Worm (Caenorhabditis elegans) whole organism, L2 larva: Measurements from ENCODE around the gene erd-2.1.
A peak's percentile ranks its signal among the peaks of the same experiment; 100 is the strongest.

ENCODE experiments used
- C34F6.9 ChIP-seq: fragments of 150-350 bp; optimal IDR thresholded peaks from 2 replicates; lab custom pipeline; 2014; ENCODE audit warnings: missing biosample characterization, missing genetic modification characterization
- F13H6.1 ChIP-seq: sonication (generic microtip); optimal IDR thresholded peaks from 2 replicates; lab custom pipeline; 2016; ENCODE audit warnings: missing genetic modification characterization, missing compliant biosample characterization
- R02D3.7 ChIP-seq: fragments of 150-350 bp; optimal IDR thresholded peaks from 2 replicates; lab custom pipeline; 2014; ENCODE audit warnings: missing biosample characterization, missing genetic modification characterization
- Y55F3AM.14 ChIP-seq: fragments of 200-800 bp; sonication (Bioruptor generic); optimal IDR thresholded peaks from 2 replicates; lab custom pipeline; 2018; ENCODE audit warnings: mild to moderate bottlenecking, missing genetic modification characterization, missing compliant biosample characterization
- ZK546.5 ChIP-seq: sonication (generic microtip); optimal IDR thresholded peaks from 2 replicates; lab custom pipeline; 2017; ENCODE audit warnings: missing biosample characterization, missing genetic modification characterization
- alr-1 ChIP-seq: fragments of 150-350 bp; optimal IDR thresholded peaks from 2 replicates; lab custom pipeline; 2014; ENCODE audit warnings: missing biosample characterization, missing genetic modification characterization
- aly-2 ChIP-seq: fragments of 150-350 bp; optimal IDR thresholded peaks from 2 replicates; lab custom pipeline; 2014; ENCODE audit warnings: missing biosample characterization, missing genetic modification characterization
- ama-1 ChIP-seq: fragments of 150-350 bp; optimal IDR thresholded peaks from 2 replicates; lab custom pipeline; 2018; ENCODE audit warnings: inconsistent platforms
- blmp-1 ChIP-seq: sonication (generic microtip); optimal IDR thresholded peaks from 2 replicates; lab custom pipeline; 2017; ENCODE audit warnings: missing genetic modification characterization, mild to moderate bottlenecking, missing compliant biosample characterization, antibody characterized with exemption, moderate library complexity; ENCODE audit not compliant: insufficient read depth
- ceh-16 ChIP-seq: fragments of 150-350 bp; optimal IDR thresholded peaks from 2 replicates; lab custom pipeline; 2014; ENCODE audit warnings: missing biosample characterization, missing genetic modification characterization
- ceh-82 ChIP-seq: fragments of 150-350 bp; optimal IDR thresholded peaks from 2 replicates; lab custom pipeline; 2014; ENCODE audit warnings: missing biosample characterization, missing genetic modification characterization
- crh-2 ChIP-seq: sonication (generic microtip); optimal IDR thresholded peaks from 2 replicates; lab custom pipeline; 2017; ENCODE audit warnings: missing biosample characterization, missing genetic modification characterization
- dmd-4 ChIP-seq: sonication (generic microtip); optimal IDR thresholded peaks from 2 replicates; lab custom pipeline; 2017; ENCODE audit warnings: missing biosample characterization, missing genetic modification characterization
- egl-27 ChIP-seq: sonication (generic microtip); optimal IDR thresholded peaks from 3 replicates; lab custom pipeline; 2017; ENCODE audit warnings: missing biosample characterization, missing genetic modification reagents, missing genetic modification characterization
- elt-1 ChIP-seq: fragments of 150-350 bp; optimal IDR thresholded peaks from 2 replicates; lab custom pipeline; 2014; ENCODE audit warnings: missing biosample characterization, missing genetic modification characterization
- elt-3 ChIP-seq: sonication (generic microtip); optimal IDR thresholded peaks from 2 replicates; lab custom pipeline; 2017; ENCODE audit warnings: missing biosample characterization, missing genetic modification characterization
- fos-1 ChIP-seq: fragments of 150-350 bp; optimal IDR thresholded peaks from 2 replicates; lab custom pipeline; 2014; ENCODE audit warnings: missing biosample characterization, missing genetic modification characterization
- gmeb-1 ChIP-seq: fragments of 150-350 bp; optimal IDR thresholded peaks from 2 replicates; lab custom pipeline; 2014; ENCODE audit warnings: missing biosample characterization, missing genetic modification characterization
- lin-11 ChIP-seq: fragments of 150-350 bp; sonication (generic microtip); optimal IDR thresholded peaks from 2 replicates; lab custom pipeline; 2014; ENCODE audit warnings: missing biosample characterization, missing genetic modification characterization, inconsistent platforms, mixed read lengths
- lin-13 ChIP-seq: fragments of 150-350 bp; optimal IDR thresholded peaks from 2 replicates; lab custom pipeline; 2014; ENCODE audit warnings: missing biosample characterization, missing genetic modification reagents, missing genetic modification characterization
- lin-39 ChIP-seq: fragments of 150-350 bp; optimal IDR thresholded peaks from 2 replicates; lab custom pipeline; 2014; ENCODE audit warnings: missing biosample characterization, missing genetic modification reagents, missing genetic modification characterization
- lsy-2 ChIP-seq, 2 experiments: fragments of 150-350 bp in 1 of 2; sonication (generic microtip) in 1 of 2; optimal IDR thresholded peaks; 2 replicates each; lab custom pipeline; 2014 to 2017; ENCODE audit warnings: missing biosample characterization in 2 of 2, missing genetic modification characterization in 2 of 2
- mab-5 ChIP-seq: fragments of 150-350 bp; optimal IDR thresholded peaks from 2 replicates; lab custom pipeline; 2014; ENCODE audit warnings: missing biosample characterization, missing genetic modification characterization
- mbf-1 ChIP-seq: sonication (generic microtip); optimal IDR thresholded peaks from 2 replicates; lab custom pipeline; 2017; ENCODE audit warnings: missing biosample characterization, missing genetic modification characterization
- mdl-1 ChIP-seq, 2 experiments: fragments of 150-350 bp in 1 of 2; sonication (generic microtip) in 1 of 2; optimal IDR thresholded peaks; 2 replicates each; lab custom pipeline; 2017; ENCODE audit warnings: missing biosample characterization in 2 of 2, missing genetic modification characterization in 2 of 2
- nhr-10 ChIP-seq: sonication (generic microtip); optimal IDR thresholded peaks from 2 replicates; lab custom pipeline; 2017; ENCODE audit warnings: missing biosample characterization, missing genetic modification characterization
- nhr-11 ChIP-seq: fragments of 150-350 bp; optimal IDR thresholded peaks from 2 replicates; lab custom pipeline; 2014; ENCODE audit warnings: missing biosample characterization, missing genetic modification characterization
- nhr-12 ChIP-seq: fragments of 150-350 bp; optimal IDR thresholded peaks from 2 replicates; lab custom pipeline; 2014; ENCODE audit warnings: missing biosample characterization, missing genetic modification characterization
- nhr-129 ChIP-seq: fragments of 150-350 bp; optimal IDR thresholded peaks from 2 replicates; lab custom pipeline; 2014; ENCODE audit warnings: missing biosample characterization, missing genetic modification characterization
- nhr-21 ChIP-seq: fragments of 150-350 bp; optimal IDR thresholded peaks from 2 replicates; lab custom pipeline; 2014; ENCODE audit warnings: missing biosample characterization, missing genetic modification characterization
- nhr-23 ChIP-seq: fragments of 150-350 bp; optimal IDR thresholded peaks from 2 replicates; lab custom pipeline; 2014; ENCODE audit warnings: missing biosample characterization, missing genetic modification reagents, missing genetic modification characterization
- nhr-237 ChIP-seq: fragments of 150-350 bp; optimal IDR thresholded peaks from 2 replicates; lab custom pipeline; 2014; ENCODE audit warnings: missing biosample characterization, missing genetic modification characterization
- nhr-25 ChIP-seq: fragments of 150-350 bp; sonication (generic microtip); optimal IDR thresholded peaks from 3 replicates; lab custom pipeline; 2014; ENCODE audit warnings: missing biosample characterization, missing genetic modification characterization
- nhr-6 ChIP-seq: fragments of 150-350 bp; optimal IDR thresholded peaks from 2 replicates; lab custom pipeline; 2014; ENCODE audit warnings: missing biosample characterization, missing genetic modification characterization
- nhr-77 ChIP-seq: fragments of 150-350 bp; optimal IDR thresholded peaks from 2 replicates; lab custom pipeline; 2014; ENCODE audit warnings: missing biosample characterization, missing genetic modification characterization
- peb-1 ChIP-seq: fragments of 150-350 bp; optimal IDR thresholded peaks from 2 replicates; lab custom pipeline; 2014; ENCODE audit warnings: missing biosample characterization, missing genetic modification characterization
- sem-4 ChIP-seq: fragments of 150-350 bp; optimal IDR thresholded peaks from 2 replicates; lab custom pipeline; 2014; ENCODE audit warnings: missing biosample characterization, missing genetic modification reagents, missing genetic modification characterization
- skn-1 ChIP-seq: sonication (generic microtip); optimal IDR thresholded peaks from 2 replicates; lab custom pipeline; 2017; ENCODE audit warnings: missing biosample characterization, missing genetic modification characterization
- sma-3 ChIP-seq: sonication (generic microtip); optimal IDR thresholded peaks from 2 replicates; lab custom pipeline; 2016; ENCODE audit warnings: missing genetic modification reagents, missing genetic modification characterization, missing compliant biosample characterization
- snpc-4 ChIP-seq: fragments of 150-350 bp; optimal IDR thresholded peaks from 2 replicates; lab custom pipeline; 2014; ENCODE audit warnings: missing biosample characterization, missing genetic modification characterization
- unc-39 ChIP-seq: fragments of 150-350 bp; optimal IDR thresholded peaks from 2 replicates; lab custom pipeline; 2014; ENCODE audit warnings: missing biosample characterization, missing genetic modification characterization
- unc-55 ChIP-seq: fragments of 150-350 bp; sonication (generic microtip); optimal IDR thresholded peaks from 3 replicates; lab custom pipeline; 2014; ENCODE audit warnings: missing biosample characterization, missing genetic modification reagents, missing genetic modification characterization
- unc-62 ChIP-seq: fragments of 150-350 bp; optimal IDR thresholded peaks from 2 replicates; lab custom pipeline; 2014; ENCODE audit warnings: missing biosample characterization, missing genetic modification reagents, missing genetic modification characterization
- zag-1 ChIP-seq: fragments of 150-350 bp; optimal IDR thresholded peaks from 2 replicates; lab custom pipeline; 2014; ENCODE audit warnings: missing biosample characterization, missing genetic modification characterization
- ztf-1 ChIP-seq: fragments of 200-800 bp; sonication (Bioruptor generic); conservative IDR thresholded peaks from 2 replicates; pipeline ENCODE4 v1.3.6; 2022; ENCODE audit warnings: missing genetic modification characterization, missing compliant biosample characterization
- ztf-11 ChIP-seq: sonication (generic microtip); optimal IDR thresholded peaks from 2 replicates; lab custom pipeline; 2017; ENCODE audit warnings: missing biosample characterization, missing genetic modification characterization
- ztf-4 ChIP-seq: fragments of 150-350 bp; optimal IDR thresholded peaks from 2 replicates; lab custom pipeline; 2014; ENCODE audit warnings: missing biosample characterization, missing genetic modification characterization

Gene erd-2.1

ce11 chrX:10189805-10190204 lies 31.2 kb upstream of the erd-2.1 start:
- TF ChIP-seq nhr-25 (tag; lab: Kevin White, UChicago) (peak; percentile 32), dmd-4 (tag; lab: Kevin White, UChicago) (no peak)

- TF ChIP-seq lsy-2 (tag; optimal IDR thresholded peaks at IDR 0.05; lab: Kevin White, UChicago) = no peak
- no peak for TF ChIP-seq nhr-237 (tag; lab: Kevin White, UChicago)
- peak; percentile 78 for TF ChIP-seq nhr-25 (tag; lab: Kevin White, UChicago)
- no peak for TF ChIP-seq nhr-77 (tag; lab: Kevin White, UChicago)
- TF ChIP-seq elt-1 (tag; lab: Kevin White, UChicago) = no peak
- no peak for TF ChIP-seq unc-39
- TF ChIP-seq lin-11 (tag; lab: Kevin White, UChicago) = no peak
- no peak for TF ChIP-seq Y55F3AM.14 (GFP tag; lab: Kevin White, UChicago)
- no peak for TF ChIP-seq nhr-6 (tag; lab: Kevin White, UChicago)
- no peak for TF ChIP-seq peb-1 (tag; lab: Kevin White, UChicago)
- TF ChIP-seq mbf-1 = no peak
- no peak for TF ChIP-seq nhr-129 (tag; lab: Kevin White, UChicago)
- no peak for TF ChIP-seq ztf-11
- TF ChIP-seq unc-55 (GFP tag; lab: Kevin White, UChicago) = peak; percentile 31
- no peak for TF ChIP-seq ceh-82 (tag; lab: Kevin White, UChicago)
- no peak for TF ChIP-seq nhr-11
- TF ChIP-seq lin-13 (GFP tag; lab: Kevin White, UChicago) = no peak
- no peak for TF ChIP-seq nhr-10 (tag; lab: Kevin White, UChicago)
- peak; percentile 17 for TF ChIP-seq nhr-21
Measured at ce11 chrX:10189244-10189643, 30.6 kb upstream of the erd-2.1 start.

ce11 chrX:10188493-10188895 lies 29.9 kb upstream of the erd-2.1 start:
- TF ChIP-seq ZK546.5 (no peak), skn-1 (no peak), elt-1 (tag; lab: Kevin White, UChicago) (no peak), F13H6.1 (peak; percentile 93), nhr-237 (tag; lab: Kevin White, UChicago) (no peak), elt-3 (tag; lab: Kevin White, UChicago) (no peak), ztf-1 (no peak), nhr-23 (tag; lab: Kevin White, UChicago) (no peak), ceh-82 (tag; lab: Kevin White, UChicago) (no peak), nhr-11 (no peak), nhr-77 (tag; lab: Kevin White, UChicago) (no peak), peb-1 (tag; lab: Kevin White, UChicago) (no peak), lin-13 (GFP tag; lab: Kevin White, UChicago) (peak; percentile 59), sma-3 (GFP tag; lab: Kevin White, UChicago) (peak; percentile 34), aly-2 (tag; lab: Kevin White, UChicago) (no peak), egl-27 (tag; lab: Kevin White, UChicago) (peak; percentile 79), ztf-4 (peak; percentile 83), lin-39 (tag; lab: Kevin White, UChicago) (no peak), ztf-11 (no peak), fos-1 (peak; percentile 81), R02D3.7 (tag; lab: Kevin White, UChicago) (no peak), lsy-2 (tag; optimal IDR thresholded peaks at IDR 0.05; lab: Kevin White, UChicago) (peak; percentile 25 to 73), nhr-21 (peak; percentile 74), mbf-1 (no peak), nhr-129 (tag; lab: Kevin White, UChicago) (peak; percentile 95), lin-11 (tag; lab: Kevin White, UChicago) (peak; percentile 64), crh-2 (tag; lab: Kevin White, UChicago) (peak; percentile 83), sem-4 (tag; lab: Kevin White, UChicago) (peak; percentile 69), gmeb-1 (no peak), ceh-16 (tag; lab: Kevin White, UChicago) (peak; percentile 75), dmd-4 (tag; lab: Kevin White, UChicago) (no peak), unc-39 (no peak), blmp-1 (no peak), alr-1 (tag; lab: Kevin White, UChicago) (no peak), Y55F3AM.14 (GFP tag; lab: Kevin White, UChicago) (peak; percentile 50), ama-1 (no peak), snpc-4 (tag; lab: Kevin White, UChicago) (peak; percentile 50), unc-62 (GFP tag; lab: Kevin White, UChicago) (peak; percentile 12), zag-1 (peak; percentile 87), mdl-1 (tag; optimal IDR thresholded peaks at IDR 0.05; lab: Kevin White, UChicago) (peak; percentile 77 to 93), nhr-10 (tag; lab: Kevin White, UChicago) (no peak), nhr-25 (tag; lab: Kevin White, UChicago) (peak; percentile 11), mab-5 (no peak), nhr-12 (tag; lab: Kevin White, UChicago) (no peak), C34F6.9 (tag; lab: Kevin White, UChicago) (peak; percentile 92), nhr-6 (tag; lab: Kevin White, UChicago) (peak; percentile 50)
